Worm (Caenorhabditis elegans): ENCODE measurements around the gene srx-115.

Gene srx-115

DNA sequence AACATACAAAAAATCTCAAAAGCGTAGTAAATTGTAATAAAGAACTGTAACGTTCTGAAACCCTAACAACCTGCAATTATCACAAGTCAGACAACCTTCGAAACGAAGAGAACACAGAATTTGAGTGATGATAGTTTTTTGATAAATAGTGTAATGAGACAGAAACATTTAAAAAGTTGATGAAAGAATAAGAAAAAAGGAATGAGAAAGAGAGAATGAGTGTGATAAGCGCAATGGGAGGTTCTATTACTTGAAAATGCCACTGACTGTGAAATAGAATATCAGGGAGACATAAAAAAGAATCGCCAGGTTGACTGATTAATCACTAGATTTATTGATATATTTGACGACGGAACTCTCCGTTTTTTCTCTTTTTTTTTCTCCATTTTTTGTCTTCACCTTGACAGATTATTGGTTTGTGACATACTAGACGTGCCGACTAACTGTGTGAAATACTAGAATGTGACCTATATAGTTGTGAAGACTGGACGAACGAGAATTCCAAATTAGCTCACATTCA lies 27.7 kb downstream of the srx-115 start:
- TF ChIP-seq daf-16 (GFP tag; optimal IDR thresholded peaks at IDR 0.05) (no peak), daf-16 (tag; optimal IDR thresholded peaks at IDR 0.05) (no peak), nhr-41 (GFP tag; IDR thresholded peaks at IDR 0.05) (no peak), cey-2 (tag; optimal IDR thresholded peaks at IDR 0.05; ENCODE audit: borderline replicate concordance, insufficient read depth) (no peak), hif-1 (tag; optimal IDR thresholded peaks at IDR 0.05) (no peak), nhr-77 (tag; optimal IDR thresholded peaks at IDR 0.05) (peak; percentile 32), nhr-25 (tag; optimal IDR thresholded peaks at IDR 0.05; ENCODE audit: borderline replicate concordance, insufficient read depth) (no peak), T26A8.4 (GFP tag; IDR thresholded peaks at IDR 0.05) (no peak), unc-62 (GFP tag; optimal IDR thresholded peaks at IDR 0.05 in 1 of 2) (peak in 1 of 2 experiments; percentile 13), unc-62 (tag; optimal IDR thresholded peaks at IDR 0.05) (no peak), ceh-32 (tag; optimal IDR thresholded peaks at IDR 0.05; ENCODE audit: poor library complexity) (no peak), zfp-2 (tag; optimal IDR thresholded peaks at IDR 0.05) (no peak), lin-38 (GFP tag; IDR thresholded peaks at IDR 0.05) (no peak), pha-4 (GFP tag; IDR thresholded peaks at IDR 0.05) (no peak), pha-4 (tag; optimal IDR thresholded peaks at IDR 0.05) (no peak), ceh-62 (tag; optimal IDR thresholded peaks at IDR 0.05) (no peak), T20F7.1 (GFP tag; optimal IDR thresholded peaks at IDR 0.05) (no peak), aha-1 (tag) (peak; percentile 5), lin-1 (GFP tag; IDR thresholded peaks at IDR 0.05) (no peak), dmd-6 (GFP tag; IDR thresholded peaks at IDR 0.05) (no peak), attf-4 (tag; optimal IDR thresholded peaks at IDR 0.05) (no peak), daf-19 (GFP tag; conservative IDR thresholded peaks at IDR 0.05) (no peak), pqm-1 (tag; optimal IDR thresholded peaks at IDR 0.05) (peak; percentile 44), mxl-3 (GFP tag; optimal IDR thresholded peaks at IDR 0.05) (no peak), nhr-6 (tag; optimal IDR thresholded peaks at IDR 0.05) (no peak), R02D3.7 (tag; optimal IDR thresholded peaks at IDR 0.05) (no peak), zfp-3 (GFP tag; conservative IDR thresholded peaks at IDR 0.05) (no peak), lim-7 (GFP tag; IDR thresholded peaks at IDR 0.05) (no peak), tra-1 (GFP tag; IDR thresholded peaks at IDR 0.05) (peak; percentile 60; the same call in 1 of the 2 replicates), Y105C5A.15 (GFP tag; IDR thresholded peaks at IDR 0.05) (no peak), nhr-42 (GFP tag; IDR thresholded peaks at IDR 0.05) (no peak), saeg-2 (GFP tag; IDR thresholded peaks at IDR 0.05) (no peak), dve-1 (tag; optimal IDR thresholded peaks at IDR 0.05; ENCODE audit: insufficient read depth) (no peak), egl-43 (GFP tag; IDR thresholded peaks at IDR 0.05) (no peak), nhr-28 (tag; optimal IDR thresholded peaks at IDR 0.05) (peak; percentile 66), dmd-9 (GFP tag; IDR thresholded peaks at IDR 0.05) (no peak), Y48G9A.11 (GFP tag; IDR thresholded peaks at IDR 0.05) (no peak), hlh-11 (tag; optimal IDR thresholded peaks at IDR 0.05) (no peak), mxl-2 (GFP tag; conservative IDR thresholded peaks at IDR 0.05) (no peak), snpc-4 (tag; optimal IDR thresholded peaks at IDR 0.05) (no peak), rbr-2 (tag; optimal IDR thresholded peaks at IDR 0.05) (no peak), sdz-12 (GFP tag; optimal IDR thresholded peaks at IDR 0.05) (no peak), egl-27 (tag; optimal IDR thresholded peaks at IDR 0.05) (no peak), lir-3 (tag; optimal IDR thresholded peaks at IDR 0.05) (no peak)
